Fruit fly (Drosophila melanogaster): ENCODE data around the gene Ir62a.

The Ir62a gene

DNA sequence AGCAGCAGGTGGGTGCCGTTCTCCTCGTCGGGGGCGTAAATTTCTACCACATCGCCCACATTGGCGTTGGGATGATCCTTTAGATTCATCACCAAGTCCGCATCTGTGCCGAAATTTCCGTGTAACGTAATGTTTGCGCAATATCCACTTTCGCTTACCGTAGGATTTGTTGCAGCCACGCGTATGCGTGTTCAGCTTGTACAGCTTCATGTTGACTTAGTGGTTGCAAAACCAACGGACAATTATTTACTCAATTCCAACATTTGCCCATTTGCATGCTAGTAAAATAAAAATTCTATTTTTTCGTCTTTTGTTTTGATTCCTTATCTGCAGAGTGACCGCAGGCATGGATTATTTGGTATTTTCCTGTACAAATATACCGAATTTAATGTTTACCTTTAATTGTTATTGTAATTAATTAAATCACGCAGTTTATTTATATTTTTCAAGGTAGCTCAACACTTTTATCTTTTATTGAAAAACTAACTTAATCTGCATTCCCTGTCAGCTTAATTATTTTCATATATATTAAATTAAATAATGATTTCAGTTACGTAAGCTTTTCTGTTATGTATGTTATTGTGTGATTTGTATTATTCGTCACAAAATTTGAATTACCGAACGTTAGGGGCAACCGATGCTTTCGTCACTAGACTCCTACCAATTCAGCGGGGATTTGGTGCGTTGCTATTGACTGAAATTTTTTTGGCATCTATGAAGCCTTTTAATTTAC, 2.8 kb upstream of the Ir62a start, which contains the start of gene Iml1 (continued):
- TF ChIP-seq CG11398 (GFP tag; optimal IDR thresholded peaks at IDR 0.05) (no peak), corto (GFP tag; optimal IDR thresholded peaks at IDR 0.05) (no peak), ssp (GFP tag; IDR thresholded peaks at IDR 0.05) (peak; percentile 37), Awh (GFP tag; IDR thresholded peaks at IDR 0.05) (no peak), hb (GFP tag; IDR thresholded peaks at IDR 0.05; ENCODE audit: partially characterized antibody) (no peak), vvl (GFP tag; IDR thresholded peaks at IDR 0.05) (peak; percentile 70), tin (GFP tag; optimal IDR thresholded peaks at IDR 0.05) (peak; percentile 28), CG2889 (GFP tag; IDR thresholded peaks at IDR 0.05) (0 out of 3 replicates have a peak, but pooled peaks have one; percentile 12), D19B (GFP tag; optimal IDR thresholded peaks at IDR 0.05) (no peak), Meics (GFP tag; optimal IDR thresholded peaks at IDR 0.05) (peak; percentile 100), CG11247 (GFP tag; IDR thresholded peaks at IDR 0.05) (peak; percentile 50), Lim3 (GFP tag; IDR thresholded peaks at IDR 0.05) (no peak), CG6272 (GFP tag; IDR thresholded peaks at IDR 0.05) (peak; percentile 63), CG32772 (GFP tag; IDR thresholded peaks at IDR 0.05) (peak; percentile 49), CG9215 (GFP tag; IDR thresholded peaks at IDR 0.05) (peak; percentile 45), CG9727 (GFP tag; optimal IDR thresholded peaks at IDR 0.05) (peak; percentile 7), CG12155 (GFP tag; optimal IDR thresholded peaks at IDR 0.05) (no peak), chif (GFP tag; optimal IDR thresholded peaks at IDR 0.05) (no peak), cwo (GFP tag; optimal IDR thresholded peaks at IDR 0.05) (peak; percentile 12), toy (GFP tag; IDR thresholded peaks at IDR 0.05) (0 out of 2 replicates have a peak, but pooled peaks have one; percentile 14), pfk (GFP tag; optimal IDR thresholded peaks at IDR 0.05) (no peak), Optix (GFP tag; IDR thresholded peaks at IDR 0.05) (no peak), Gsc (GFP tag; IDR thresholded peaks at IDR 0.05) (no peak), Dip2 (GFP tag; IDR thresholded peaks at IDR 0.05) (no peak), da (GFP tag; optimal IDR thresholded peaks at IDR 0.05) (no peak), CG31224 (GFP tag; IDR thresholded peaks at IDR 0.05) (0 out of 2 replicates have a peak, but pooled peaks have one; percentile 23), CG4617 (GFP tag; optimal IDR thresholded peaks at IDR 0.05; ENCODE audit: borderline replicate concordance) (peak; percentile 44), hkb (optimal IDR thresholded peaks at IDR 0.05) (no peak), hkb (GFP tag; IDR thresholded peaks at IDR 0.05) (peak; percentile 33; the same call in 1 of the 2 replicates), Trl (optimal IDR thresholded peaks at IDR 0.05) (no peak), Trl (GFP tag; optimal IDR thresholded peaks at IDR 0.05) (peak; percentile 32), CG34422 (GFP tag; IDR thresholded peaks at IDR 0.05) (peak; percentile 53; the same call in 1 of the 3 replicates), CG16813 (GFP tag; IDR thresholded peaks at IDR 0.05; ENCODE audit: partially characterized antibody) (no peak; the same call in 2 of the 3 replicates), org-1 (GFP tag; optimal IDR thresholded peaks at IDR 0.05) (no peak), Ada2b (GFP tag; IDR thresholded peaks at IDR 0.05) (no peak), row (GFP tag; IDR thresholded peaks at IDR 0.05) (peak; percentile 83), D (optimal IDR thresholded peaks at IDR 0.05) (no peak), D (GFP tag; optimal IDR thresholded peaks at IDR 0.05) (no peak), Oli (tag; optimal IDR thresholded peaks at IDR 0.05) (peak; percentile 11), chinmo (GFP tag; IDR thresholded peaks at IDR 0.05; ENCODE audit: partially characterized antibody) (no peak), grau (tag; optimal IDR thresholded peaks at IDR 0.05) (no peak), tgo (GFP tag; IDR thresholded peaks at IDR 0.05) (peak; percentile 47; the same call in 2 of the 3 replicates), CG9797 (GFP tag; optimal IDR thresholded peaks at IDR 0.05) (peak; percentile 66), NFAT (GFP tag; IDR thresholded peaks at IDR 0.05) (peak; percentile 54), bsh (GFP tag; optimal IDR thresholded peaks at IDR 0.05) (no peak), Antp (GFP tag; optimal IDR thresholded peaks at IDR 0.05) (peak; percentile 40), CG14710 (tag; optimal IDR thresholded peaks at IDR 0.05) (peak; percentile 50), CG7987 (GFP tag; optimal IDR thresholded peaks at IDR 0.05) (no peak), CG12942 (GFP tag; optimal IDR thresholded peaks at IDR 0.05) (peak; percentile 31), insv (GFP tag; optimal IDR thresholded peaks at IDR 0.05) (no peak), Lpt (GFP tag; optimal IDR thresholded peaks at IDR 0.05) (no peak)
